Fruit fly (Drosophila melanogaster): ENCODE data around the gene eff.

DNA sequence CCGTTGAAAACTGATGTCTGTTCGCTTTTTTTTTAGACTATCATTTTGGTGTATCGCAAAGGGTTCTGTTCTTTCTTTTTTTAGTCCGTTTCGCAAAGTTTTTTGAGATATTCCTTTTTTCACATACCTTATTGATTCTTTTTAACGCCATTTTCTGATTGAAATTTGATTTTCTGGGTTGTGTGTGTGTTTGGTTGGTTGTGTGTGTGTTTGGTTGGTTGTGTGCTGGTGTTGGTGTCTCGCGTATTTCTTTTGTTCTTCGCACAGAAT lies 931 bp downstream of the eff start:
- TF ChIP-seq psq (optimal IDR thresholded peaks at IDR 0.05), result no peak
- TF ChIP-seq h (optimal IDR thresholded peaks at IDR 0.05), result no peak
- no peak for TF ChIP-seq insv (optimal IDR thresholded peaks at IDR 0.05)
